Worm (Caenorhabditis elegans) whole organism, early embryonic: Measurements from ENCODE around the gene F44E7.7.

Source experiments
- B0310.2 ChIP-seq: sonication (generic microtip); optimal IDR thresholded peaks from 2 replicates; lab custom pipeline; 2016; ENCODE audit warnings: mild to moderate bottlenecking, missing genetic modification characterization, missing compliant biosample characterization
- F13C5.2 ChIP-seq: sonication (generic microtip); optimal IDR thresholded peaks from 2 replicates; lab custom pipeline; 2017; ENCODE audit warnings: mild to moderate bottlenecking, missing genetic modification characterization, inconsistent platforms, missing compliant biosample characterization
- aly-1 ChIP-seq: sonication (generic microtip); optimal IDR thresholded peaks from 2 replicates; lab custom pipeline; 2016; ENCODE audit warnings: missing genetic modification characterization, missing compliant biosample characterization
- ama-1 ChIP-seq: fragments of 150-350 bp; optimal IDR thresholded peaks from 2 replicates; lab custom pipeline; 2014
- ceh-13 ChIP-seq: fragments of 200-800 bp; sonication (Bioruptor generic); optimal IDR thresholded peaks from 2 replicates; lab custom pipeline; 2018; ENCODE audit warnings: mild to moderate bottlenecking, missing genetic modification characterization, missing compliant biosample characterization
- ceh-36 ChIP-seq: sonication (generic microtip); optimal IDR thresholded peaks from 2 replicates; lab custom pipeline; 2016; ENCODE audit warnings: missing genetic modification characterization, inconsistent platforms, missing compliant biosample characterization
- ets-7 ChIP-seq: sonication (generic microtip); optimal IDR thresholded peaks from 2 replicates; lab custom pipeline; 2016; ENCODE audit warnings: missing genotype, missing genetic modification characterization, missing compliant biosample characterization
- flt-1 ChIP-seq: fragments of 200-800 bp; sonication (Bioruptor generic); IDR thresholded peaks from 2 replicates; pipeline ENCODE4 v1.3.6; 2022; ENCODE audit warnings: missing genetic modification characterization, missing compliant biosample characterization
- hmbx-1 ChIP-seq: sonication (generic microtip); optimal IDR thresholded peaks from 2 replicates; lab custom pipeline; 2016; ENCODE audit warnings: mild to moderate bottlenecking, missing genetic modification characterization, missing compliant biosample characterization
- hmg-4 ChIP-seq: fragments of 200-800 bp; sonication (Bioruptor generic); optimal IDR thresholded peaks from 2 replicates; lab custom pipeline; 2018; ENCODE audit warnings: mild to moderate bottlenecking, missing genetic modification characterization, missing compliant biosample characterization
- hnd-1 ChIP-seq: sonication (generic microtip); optimal IDR thresholded peaks from 2 replicates; lab custom pipeline; 2016; ENCODE audit warnings: missing genetic modification characterization, missing compliant biosample characterization
- pes-1 ChIP-seq: fragments of 200-800 bp; sonication (Bioruptor generic); IDR thresholded peaks from 2 replicates; pipeline ENCODE4 v1.3.6; 2022; ENCODE audit warnings: missing genetic modification reagents, missing genetic modification characterization, missing compliant biosample characterization
- scrt-1 ChIP-seq: fragments of 200-800 bp; sonication (Bioruptor generic); IDR thresholded peaks from 2 replicates; pipeline ENCODE4 v1.3.6; 2022; ENCODE audit warnings: missing genetic modification characterization, missing compliant biosample characterization
- sea-1 ChIP-seq: fragments of 200-800 bp; sonication (Bioruptor generic); conservative IDR thresholded peaks from 2 replicates; pipeline ENCODE4 v1.3.6; 2022; ENCODE audit warnings: missing genetic modification characterization, missing compliant biosample characterization
- tbx-11 ChIP-seq: fragments of 200-800 bp; sonication (Bioruptor generic); IDR thresholded peaks from 2 replicates; pipeline ENCODE4 v1.3.6; 2022; ENCODE audit warnings: missing genetic modification characterization, missing compliant biosample characterization
- tbx-37 ChIP-seq: fragments of 200-800 bp; sonication (Bioruptor generic); conservative IDR thresholded peaks from 2 replicates; pipeline ENCODE4 v1.3.6; 2022; ENCODE audit warnings: missing genetic modification reagents, missing genetic modification characterization, missing compliant biosample characterization
- tra-4 ChIP-seq: sonication (generic microtip); optimal IDR thresholded peaks from 2 replicates; lab custom pipeline; 2017; ENCODE audit warnings: missing genetic modification characterization, missing compliant biosample characterization

Gene F44E7.7

DNA sequence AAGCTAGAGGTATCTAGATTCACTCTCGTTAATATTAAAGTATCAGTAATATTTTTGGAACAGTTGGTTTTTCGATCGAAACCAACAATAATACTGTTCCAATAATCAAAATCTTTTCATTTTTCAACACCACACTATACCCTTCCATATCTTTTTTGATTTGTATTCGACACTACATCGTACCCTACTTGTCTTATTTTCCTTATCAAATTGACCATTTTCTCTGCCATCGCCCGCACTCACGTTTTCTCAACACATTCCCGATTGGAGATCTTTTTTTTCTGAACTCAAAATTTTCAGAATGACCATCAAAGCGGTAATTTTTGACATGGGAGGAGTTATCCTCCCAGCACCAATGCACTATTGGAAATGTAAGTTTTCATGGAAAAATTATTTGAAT, 37.8 kb downstream of the F44E7.7 start, which contains the start of gene acds-10:
Gene acds-10 (plus strand): TSS at position 301 of the 400 bp plus-strand sequence.
- TF ChIP-seq ceh-13 (GFP tag; lab: Kevin White, UChicago) (no peak), F13C5.2 (no peak), ceh-36 (tag; lab: Kevin White, UChicago) (no peak), hmg-4 (no peak), hmbx-1 (tag; lab: Kevin White, UChicago) (no peak), B0310.2 (tag; lab: Kevin White, UChicago) (no peak), scrt-1 (GFP tag; lab: Robert Waterston, UW) (no peak), pes-1 (GFP tag; lab: Robert Waterston, UW) (no peak), sea-1 (GFP tag; lab: Robert Waterston, UW) (no peak), tra-4 (tag; lab: Kevin White, UChicago) (no peak), ama-1 (lab: Kevin White, UChicago) (no peak), hnd-1 (tag; lab: Kevin White, UChicago) (no peak), ets-7 (tag; lab: Kevin White, UChicago) (no peak), tbx-37 (no peak), flt-1 (no peak), aly-1 (tag; lab: Kevin White, UChicago) (no peak), tbx-11 (GFP tag; lab: Robert Waterston, UW) (no peak)

DNA sequence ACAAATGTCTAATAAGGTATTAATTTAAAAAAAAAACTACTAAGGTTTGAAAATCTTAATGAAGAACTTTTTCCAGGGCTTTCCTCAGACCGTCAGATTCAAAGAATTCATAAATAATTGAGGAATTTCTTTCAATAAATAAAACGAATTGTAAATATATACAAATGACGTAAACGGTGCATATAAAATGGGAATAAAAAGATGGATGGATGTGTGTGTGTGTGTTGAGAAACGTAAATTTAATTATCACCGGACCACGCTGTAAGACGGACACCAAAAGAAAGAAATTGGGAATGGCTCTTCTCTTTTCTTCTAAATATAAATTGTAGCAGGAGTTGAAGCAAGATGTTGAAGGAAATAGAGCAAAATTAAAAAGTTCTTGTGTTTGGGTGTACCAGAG, 39.0 kb downstream of the F44E7.7 start:
- TF ChIP-seq ceh-36 (tag; lab: Kevin White, UChicago) (no peak), hmbx-1 (tag; lab: Kevin White, UChicago) (no peak), sea-1 (GFP tag; lab: Robert Waterston, UW) (no peak)

DNA sequence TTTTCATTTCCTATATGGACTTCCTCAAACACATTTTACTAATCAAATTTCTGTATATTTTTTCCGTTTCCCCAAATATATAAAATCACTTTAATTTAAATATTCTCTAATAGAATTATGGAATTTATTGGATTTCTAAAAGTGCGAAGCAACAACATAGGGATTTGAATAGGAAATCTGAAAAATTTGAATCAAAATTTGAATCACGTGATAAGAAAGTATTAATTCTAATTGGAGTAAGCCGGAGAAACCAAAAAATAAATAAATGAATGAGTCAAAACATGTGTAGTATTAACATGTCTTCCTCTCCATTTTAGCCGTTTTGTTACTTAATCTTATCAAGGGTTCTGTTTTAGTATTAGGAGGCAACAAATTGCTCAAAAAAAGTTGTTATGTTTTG, 44.0 kb downstream of the F44E7.7 start:
- TF ChIP-seq tbx-37 (no peak), flt-1 (no peak), F13C5.2 (no peak), pes-1 (GFP tag; lab: Robert Waterston, UW) (no peak), B0310.2 (tag; lab: Kevin White, UChicago) (no peak), tbx-11 (GFP tag; lab: Robert Waterston, UW) (no peak), ets-7 (tag; lab: Kevin White, UChicago) (no peak), hmg-4 (no peak), hmbx-1 (tag; lab: Kevin White, UChicago) (no peak), scrt-1 (GFP tag; lab: Robert Waterston, UW) (no peak), ama-1 (lab: Kevin White, UChicago) (no peak), hnd-1 (tag; lab: Kevin White, UChicago) (no peak), sea-1 (GFP tag; lab: Robert Waterston, UW) (no peak), tra-4 (tag; lab: Kevin White, UChicago) (no peak), ceh-36 (tag; lab: Kevin White, UChicago) (no peak), aly-1 (tag; lab: Kevin White, UChicago) (no peak), ceh-13 (GFP tag; lab: Kevin White, UChicago) (no peak)

DNA sequence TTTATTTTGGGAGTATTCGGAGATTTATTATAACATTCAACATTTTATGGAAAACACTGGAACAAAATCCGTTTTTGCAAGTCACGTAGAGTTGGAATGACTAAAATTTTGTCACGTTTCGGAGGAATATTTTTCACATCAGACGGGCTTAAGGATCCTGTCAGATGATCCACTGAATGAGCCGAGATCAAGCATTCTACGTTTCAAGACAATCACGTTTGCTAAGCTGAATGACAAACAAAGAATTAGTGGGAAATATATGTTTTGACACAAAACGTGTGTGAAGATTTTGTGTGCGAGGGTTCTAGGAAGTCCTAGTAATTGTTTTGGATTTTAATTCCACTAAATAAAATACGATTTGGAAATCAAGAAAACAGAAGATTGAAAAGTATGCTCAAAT, 45.8 kb downstream of the F44E7.7 start:
- TF ChIP-seq hnd-1 (tag; lab: Kevin White, UChicago): no peak
- no peak for TF ChIP-seq scrt-1 (GFP tag; lab: Robert Waterston, UW)
- TF ChIP-seq tra-4 (tag; lab: Kevin White, UChicago): no peak
- TF ChIP-seq pes-1 (GFP tag; lab: Robert Waterston, UW): no peak

DNA sequence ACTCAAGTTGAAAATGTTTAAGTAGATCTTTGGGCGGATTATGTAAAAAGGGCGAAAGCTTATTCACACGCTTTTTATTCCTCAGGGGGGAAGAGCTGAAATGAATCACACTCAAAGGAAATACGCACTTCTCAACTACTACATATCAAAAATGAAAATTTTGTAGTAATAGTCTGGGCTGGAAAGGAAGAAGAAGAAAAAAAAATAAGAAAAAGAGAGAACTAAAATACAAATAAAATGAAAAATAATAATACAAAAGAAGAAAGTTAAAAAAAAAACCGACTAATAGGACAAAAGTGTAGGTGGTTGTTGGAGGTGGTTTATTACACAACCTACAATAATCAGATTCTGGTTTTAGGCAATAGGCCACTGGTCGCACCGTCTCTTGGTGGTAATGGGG, 49.2 kb downstream of the F44E7.7 start, which contains the start of gene K09H11.6:
Gene K09H11.6 (minus strand): TSS at position 101 of the 400 bp plus-strand sequence.
- TF ChIP-seq ama-1 (lab: Kevin White, UChicago): no peak
- no peak for TF ChIP-seq hmg-4
- no peak for TF ChIP-seq ceh-13 (GFP tag; lab: Kevin White, UChicago)
- TF ChIP-seq tbx-11 (GFP tag; lab: Robert Waterston, UW): no peak
- no peak for TF ChIP-seq tbx-37
- TF ChIP-seq ceh-36 (tag; lab: Kevin White, UChicago): no peak
- no peak for TF ChIP-seq B0310.2 (tag; lab: Kevin White, UChicago)
- TF ChIP-seq ets-7 (tag; lab: Kevin White, UChicago): no peak
- TF ChIP-seq scrt-1 (GFP tag; lab: Robert Waterston, UW): no peak
- no peak for TF ChIP-seq pes-1 (GFP tag; lab: Robert Waterston, UW)
- no peak for TF ChIP-seq sea-1 (GFP tag; lab: Robert Waterston, UW)
- TF ChIP-seq aly-1 (tag; lab: Kevin White, UChicago): no peak
- TF ChIP-seq flt-1: no peak
- no peak for TF ChIP-seq tra-4 (tag; lab: Kevin White, UChicago)
